Fruit fly (Drosophila melanogaster) whole organism: ENCODE data around the gene CG14153.

ENCODE experiments used
- CG8478 ChIP-seq: fragments of >200 bp; optimal IDR thresholded peaks from 2 replicates; lab custom pipeline; 2018; ENCODE audit warnings: inconsistent platforms
- Dll ChIP-seq: fragments of >200 bp; optimal IDR thresholded peaks from 2 replicates; lab custom pipeline; 2017
- pan ChIP-seq: fragments of >200 bp; optimal IDR thresholded peaks from 2 replicates; lab custom pipeline; 2017
- usp ChIP-seq: fragments of >200 bp; optimal IDR thresholded peaks from 2 replicates; lab custom pipeline; 2017; ENCODE audit warnings: missing biosample characterization, missing genetic modification characterization, mixed read lengths

DNA sequence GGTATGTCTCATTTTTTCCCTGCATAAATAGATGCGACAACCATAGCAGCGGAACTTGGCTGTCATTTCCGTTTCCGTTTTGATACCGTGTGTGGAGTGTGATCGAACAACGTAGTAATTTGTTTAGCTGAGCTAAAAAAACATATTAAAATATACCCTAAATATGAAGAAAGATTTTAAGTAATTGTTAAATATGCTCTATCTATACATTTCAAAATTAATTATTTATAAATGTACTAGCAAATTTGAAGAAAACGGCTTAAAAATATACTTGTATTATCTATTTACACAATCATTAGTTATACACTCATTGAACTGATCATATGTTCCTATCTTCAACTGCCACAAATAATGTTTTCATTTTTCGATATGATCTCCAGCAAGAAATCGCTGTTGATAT lies 17.1 kb upstream of the CG14153 start, which contains the start of gene CG34238:
- TF ChIP-seq pan (lab: Kevin White, UChicago): no peak
- no peak for TF ChIP-seq usp (GFP tag; lab: Kevin White, UChicago)
- TF ChIP-seq Dll (lab: Kevin White, UChicago): no peak
- no peak for TF ChIP-seq CG8478 (lab: Kevin White, UChicago)
